Worm (Caenorhabditis elegans): ENCODE results near the gene dph-2.

ce11 chrII:10658576-10659256 is 55.4 kb downstream of the dph-2 start, which contains the start of the genes snu-13 and rsp-7:
- TF ChIP-seq mls-2 (tag; optimal IDR thresholded peaks at IDR 0.05) = no peak
- TF ChIP-seq ceh-39 (tag; optimal IDR thresholded peaks at IDR 0.05) = peak; percentile 52
- TF ChIP-seq nhr-76 (tag; optimal IDR thresholded peaks at IDR 0.05) = no peak
- TF ChIP-seq zip-8 (tag; optimal IDR thresholded peaks at IDR 0.05) = no peak
- TF ChIP-seq sem-2 (GFP tag; optimal IDR thresholded peaks at IDR 0.05) = no peak
- peak; percentile 61 for TF ChIP-seq lin-13 (tag; optimal IDR thresholded peaks at IDR 0.05)
- TF ChIP-seq blmp-1 (tag; optimal IDR thresholded peaks at IDR 0.05) = no peak
- TF ChIP-seq tbx-8 (GFP tag; optimal IDR thresholded peaks at IDR 0.05) = no peak
- peak; percentile 57 for TF ChIP-seq hlh-1 (tag; optimal IDR thresholded peaks at IDR 0.05)
- no peak for TF ChIP-seq flh-1 (GFP tag; optimal IDR thresholded peaks at IDR 0.05)
- TF ChIP-seq mab-5 (tag; optimal IDR thresholded peaks at IDR 0.05) = no peak
- TF ChIP-seq unc-62 (GFP tag; optimal IDR thresholded peaks at IDR 0.05) = peak; percentile 31
- no peak for TF ChIP-seq ztf-11 (tag; optimal IDR thresholded peaks at IDR 0.05)
- TF ChIP-seq pha-4 (tag; optimal IDR thresholded peaks at IDR 0.05) = no peak

Measured in whole organism, mixed stage, embryonic.